Worm (Caenorhabditis elegans): ENCODE measurements around the gene F35C11.7.

Gene F35C11.7

DNA sequence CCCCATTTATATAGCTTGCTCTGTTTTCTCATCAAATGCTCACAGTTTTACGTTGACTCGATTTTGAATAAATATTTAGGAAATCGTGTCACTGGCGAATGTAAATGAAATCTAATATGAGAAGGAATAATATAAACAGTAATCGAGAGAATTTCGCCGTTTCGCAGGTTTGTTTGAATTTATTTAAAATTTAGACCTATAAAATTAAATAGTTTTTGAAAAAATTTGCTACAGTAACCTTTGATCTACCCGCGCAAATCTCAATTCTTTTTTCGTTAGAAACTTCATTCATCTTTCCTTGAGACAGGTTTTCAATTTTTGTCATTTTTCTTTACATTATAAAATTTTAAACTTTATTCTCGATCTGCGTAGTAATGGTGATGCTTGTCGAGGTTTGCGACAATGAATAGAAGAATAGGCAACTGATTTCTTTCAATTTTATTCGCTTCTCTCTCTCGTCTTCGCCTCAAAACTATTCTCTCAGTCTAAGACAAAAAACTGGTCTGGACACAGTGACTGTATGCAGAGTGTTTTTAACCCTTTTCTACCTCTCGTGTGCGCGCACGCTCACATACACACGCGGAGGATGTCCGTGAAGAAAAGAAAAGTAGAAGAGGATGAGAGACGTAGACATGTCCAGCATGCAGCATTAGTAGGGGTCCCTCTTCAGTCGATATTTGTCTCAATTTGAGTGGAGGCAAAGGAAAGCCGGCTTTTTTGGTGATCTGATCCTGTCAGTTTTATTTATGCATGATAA is 33.6 kb upstream of the F35C11.7 start, which contains the start of gene dab-1:
TSS of gene dab-1 (plus strand) at position 78 of the 757 bp plus-strand sequence.
- no peak for TF ChIP-seq F13C5.2 (tag; optimal IDR thresholded peaks at IDR 0.05)
- TF ChIP-seq ama-1 (optimal IDR thresholded peaks at IDR 0.05): peak; percentile 80
- 0 out of 2 replicates have a peak, but pooled peaks have one; percentile 34 for TF ChIP-seq flt-1 (GFP tag; IDR thresholded peaks at IDR 0.05)
- TF ChIP-seq hmg-4 (GFP tag; optimal IDR thresholded peaks at IDR 0.05): peak; percentile 61
- TF ChIP-seq aly-1 (tag; optimal IDR thresholded peaks at IDR 0.05): no peak
- TF ChIP-seq pes-1 (GFP tag; IDR thresholded peaks at IDR 0.05): no peak
- no peak for TF ChIP-seq tbx-37 (GFP tag; conservative IDR thresholded peaks at IDR 0.05)
- 0 out of 2 replicates have a peak, but pooled peaks have one; percentile 55 for TF ChIP-seq sea-1 (GFP tag; conservative IDR thresholded peaks at IDR 0.05)

DNA sequence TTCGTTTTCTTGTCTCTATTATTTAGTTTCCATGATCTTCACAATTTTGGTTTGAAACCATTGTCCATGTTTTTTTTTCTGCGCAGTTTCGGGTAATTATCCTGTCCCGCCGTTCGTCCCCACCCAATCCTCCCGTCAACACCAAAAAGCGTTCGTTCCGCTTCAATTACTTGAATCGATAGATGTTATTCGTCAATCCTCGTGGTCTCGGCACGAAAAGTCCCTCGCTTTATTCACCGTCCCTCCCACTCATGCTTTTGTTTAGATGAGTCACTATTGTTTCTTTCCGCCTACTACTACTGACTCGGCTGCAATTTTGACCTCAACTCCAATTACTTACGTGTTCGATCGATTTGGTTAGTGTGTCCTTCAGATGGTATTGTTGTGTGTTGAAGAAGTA is 32.7 kb upstream of the F35C11.7 start:
- TF ChIP-seq hmg-4 (GFP tag; optimal IDR thresholded peaks at IDR 0.05) (peak; percentile 16), ets-7 (tag; optimal IDR thresholded peaks at IDR 0.05) (no peak)

DNA sequence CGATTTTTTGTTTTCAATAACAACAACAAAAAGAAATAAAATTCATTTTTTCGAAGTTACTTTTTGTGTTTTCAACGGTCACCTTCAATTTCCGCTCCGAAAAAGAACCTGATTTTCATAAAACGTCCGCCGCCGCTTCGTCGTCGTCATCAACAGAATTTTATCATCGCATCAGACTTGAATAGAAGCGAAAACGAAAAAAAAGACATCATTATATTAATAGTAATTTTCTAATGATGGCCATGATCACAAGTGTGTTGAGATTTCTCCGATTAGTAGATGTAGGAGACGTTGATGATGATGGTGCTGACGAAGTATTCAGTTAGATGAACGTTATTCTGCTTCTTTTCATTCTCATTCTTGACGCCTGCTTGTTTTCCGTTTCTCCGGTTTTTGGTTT is 32.2 kb upstream of the F35C11.7 start:
- TF ChIP-seq tbx-11 (GFP tag; IDR thresholded peaks at IDR 0.05) (no peak), scrt-1 (GFP tag; IDR thresholded peaks at IDR 0.05) (no peak), B0310.2 (tag; optimal IDR thresholded peaks at IDR 0.05) (no peak), flt-1 (GFP tag; IDR thresholded peaks at IDR 0.05) (no peak), tra-4 (tag; optimal IDR thresholded peaks at IDR 0.05) (no peak), sea-1 (GFP tag; conservative IDR thresholded peaks at IDR 0.05) (no peak), hnd-1 (tag; optimal IDR thresholded peaks at IDR 0.05) (no peak), ama-1 (optimal IDR thresholded peaks at IDR 0.05) (no peak), ceh-13 (GFP tag; optimal IDR thresholded peaks at IDR 0.05) (no peak), pes-1 (GFP tag; IDR thresholded peaks at IDR 0.05) (no peak)

DNA sequence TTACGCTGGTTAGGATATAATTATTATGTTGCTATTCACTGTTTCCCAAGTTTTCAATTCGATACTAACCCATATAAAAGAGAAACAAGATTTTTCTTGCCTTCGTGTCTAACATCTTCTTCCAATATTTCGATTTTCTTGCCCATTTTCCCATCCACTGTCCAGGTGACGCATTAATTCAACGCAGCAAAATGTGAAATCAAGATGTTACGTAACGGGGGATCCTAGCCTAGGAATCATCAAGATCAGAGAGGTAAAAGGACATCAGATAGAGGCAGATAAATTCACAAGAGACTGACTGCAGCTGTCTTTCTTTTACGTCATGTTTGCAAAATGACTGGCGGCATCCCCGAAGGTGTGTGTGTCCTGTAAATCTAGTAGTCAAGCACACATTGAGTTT is 31.5 kb upstream of the F35C11.7 start:
- TF ChIP-seq pes-1 (GFP tag; IDR thresholded peaks at IDR 0.05) (no peak), aly-1 (tag; optimal IDR thresholded peaks at IDR 0.05) (no peak), hmbx-1 (tag; optimal IDR thresholded peaks at IDR 0.05) (no peak), ets-7 (tag; optimal IDR thresholded peaks at IDR 0.05) (no peak), tra-4 (tag; optimal IDR thresholded peaks at IDR 0.05) (no peak), ceh-13 (GFP tag; optimal IDR thresholded peaks at IDR 0.05) (no peak), hmg-4 (GFP tag; optimal IDR thresholded peaks at IDR 0.05) (no peak), B0310.2 (tag; optimal IDR thresholded peaks at IDR 0.05) (no peak), tbx-37 (GFP tag; conservative IDR thresholded peaks at IDR 0.05) (no peak)

DNA sequence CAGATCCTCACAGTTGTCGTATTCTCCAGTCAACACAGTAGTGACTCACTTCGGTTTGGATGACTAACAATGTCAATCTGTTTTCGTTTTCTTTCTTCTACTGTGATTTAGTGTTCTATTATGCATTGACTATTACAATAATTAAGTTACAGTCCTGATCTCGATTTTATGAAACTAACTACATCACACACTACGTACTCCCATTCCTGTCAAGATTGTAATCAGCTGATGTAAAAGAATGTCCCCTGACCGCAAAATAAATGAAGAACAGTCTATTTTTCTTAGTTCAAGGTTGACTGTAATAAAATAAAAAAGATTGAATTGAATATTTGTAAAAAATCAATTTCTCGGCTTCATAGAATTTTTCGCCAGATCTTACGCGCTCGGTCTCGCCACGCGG is 30.8 kb upstream of the F35C11.7 start:
- TF ChIP-seq scrt-1 (GFP tag; IDR thresholded peaks at IDR 0.05) (no peak), hmbx-1 (tag; optimal IDR thresholded peaks at IDR 0.05) (no peak), tbx-11 (GFP tag; IDR thresholded peaks at IDR 0.05) (no peak), B0310.2 (tag; optimal IDR thresholded peaks at IDR 0.05) (no peak), ama-1 (optimal IDR thresholded peaks at IDR 0.05) (no peak), ceh-13 (GFP tag; optimal IDR thresholded peaks at IDR 0.05) (no peak), F13C5.2 (tag; optimal IDR thresholded peaks at IDR 0.05) (no peak), flt-1 (GFP tag; IDR thresholded peaks at IDR 0.05) (no peak), sea-1 (GFP tag; conservative IDR thresholded peaks at IDR 0.05) (no peak), ceh-36 (tag; optimal IDR thresholded peaks at IDR 0.05) (no peak)

DNA sequence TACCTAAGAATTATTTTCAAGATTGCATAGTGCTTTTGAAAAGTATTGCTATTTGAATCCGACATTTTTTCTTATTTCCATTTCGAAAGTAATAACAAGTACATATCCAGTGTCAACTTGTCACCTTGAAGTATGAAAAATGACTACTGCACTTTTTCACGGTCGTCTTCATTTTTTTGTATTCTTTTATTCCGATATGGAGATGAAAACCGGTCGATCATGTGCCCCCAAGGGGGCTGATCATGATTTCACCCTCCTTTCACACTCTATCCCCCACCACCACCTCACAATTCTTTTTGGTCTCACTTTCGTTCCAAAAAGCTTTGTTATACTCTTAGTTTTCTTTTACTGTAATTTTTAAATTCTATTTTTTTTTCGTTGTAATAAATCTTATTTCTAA is 30.2 kb upstream of the F35C11.7 start:
- TF ChIP-seq aly-1 (tag; optimal IDR thresholded peaks at IDR 0.05) (no peak), tra-4 (tag; optimal IDR thresholded peaks at IDR 0.05) (no peak), ama-1 (optimal IDR thresholded peaks at IDR 0.05) (no peak), F13C5.2 (tag; optimal IDR thresholded peaks at IDR 0.05) (no peak), pes-1 (GFP tag; IDR thresholded peaks at IDR 0.05) (no peak)

DNA sequence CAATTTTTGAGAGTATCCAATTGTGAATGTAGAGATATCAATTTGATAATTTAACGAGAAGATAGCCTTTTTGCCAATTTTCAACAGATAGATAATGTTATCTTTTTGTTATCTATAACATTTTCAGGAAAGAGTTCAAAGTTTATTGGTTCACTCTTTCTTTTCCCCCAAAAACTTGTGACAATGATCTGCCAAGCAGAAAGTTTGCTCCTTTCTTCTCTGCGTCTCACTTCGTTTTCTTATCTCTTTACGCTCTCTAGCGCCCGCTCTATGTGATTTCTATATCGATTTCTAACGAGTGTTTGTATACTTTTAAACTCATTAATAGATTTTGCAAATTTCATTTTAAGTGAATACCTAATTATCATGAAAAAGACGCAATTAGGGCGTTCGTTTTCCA is 29.6 kb upstream of the F35C11.7 start:
- TF ChIP-seq F13C5.2 (tag; optimal IDR thresholded peaks at IDR 0.05): no peak
- TF ChIP-seq scrt-1 (GFP tag; IDR thresholded peaks at IDR 0.05): no peak
- no peak for TF ChIP-seq hnd-1 (tag; optimal IDR thresholded peaks at IDR 0.05)
- no peak for TF ChIP-seq tra-4 (tag; optimal IDR thresholded peaks at IDR 0.05)
- no peak for TF ChIP-seq ama-1 (optimal IDR thresholded peaks at IDR 0.05)
- no peak for TF ChIP-seq hmg-4 (GFP tag; optimal IDR thresholded peaks at IDR 0.05)
- TF ChIP-seq hmbx-1 (tag; optimal IDR thresholded peaks at IDR 0.05): no peak
- TF ChIP-seq aly-1 (tag; optimal IDR thresholded peaks at IDR 0.05): no peak
- TF ChIP-seq B0310.2 (tag; optimal IDR thresholded peaks at IDR 0.05): no peak
- TF ChIP-seq ceh-36 (tag; optimal IDR thresholded peaks at IDR 0.05): no peak
- TF ChIP-seq ets-7 (tag; optimal IDR thresholded peaks at IDR 0.05): no peak
- no peak for TF ChIP-seq sea-1 (GFP tag; conservative IDR thresholded peaks at IDR 0.05)
- no peak for TF ChIP-seq ceh-13 (GFP tag; optimal IDR thresholded peaks at IDR 0.05)
- no peak for TF ChIP-seq tbx-37 (GFP tag; conservative IDR thresholded peaks at IDR 0.05)
- TF ChIP-seq tbx-11 (GFP tag; IDR thresholded peaks at IDR 0.05): no peak
- no peak for TF ChIP-seq flt-1 (GFP tag; IDR thresholded peaks at IDR 0.05)
- TF ChIP-seq pes-1 (GFP tag; IDR thresholded peaks at IDR 0.05): no peak

DNA sequence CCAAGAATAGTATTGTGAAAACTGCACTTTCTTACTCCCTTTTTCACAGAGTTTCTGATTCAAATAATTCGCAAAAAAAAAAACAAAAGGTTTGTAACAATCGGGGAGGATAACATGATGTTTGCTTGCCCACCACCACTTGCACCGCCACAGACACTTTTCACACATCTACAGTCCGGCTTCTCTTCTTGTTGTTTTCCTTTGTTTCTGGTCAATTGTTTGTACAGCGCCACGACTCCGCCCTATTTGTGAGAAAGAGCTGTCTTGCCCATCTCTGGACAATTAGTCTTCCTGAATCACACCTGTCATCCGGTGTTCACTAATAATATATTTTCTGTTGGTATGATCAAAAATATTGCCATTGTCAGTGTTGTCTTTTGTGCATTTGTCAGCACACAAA is 25.1 kb upstream of the F35C11.7 start, which contains the start of gene M110.9:
TSS of gene M110.9 (plus strand) at position 301 of the 400 bp plus-strand sequence.
- TF ChIP-seq sea-1 (GFP tag; conservative IDR thresholded peaks at IDR 0.05) (no peak), pes-1 (GFP tag; IDR thresholded peaks at IDR 0.05) (no peak), hnd-1 (tag; optimal IDR thresholded peaks at IDR 0.05) (no peak), flt-1 (GFP tag; IDR thresholded peaks at IDR 0.05) (no peak), scrt-1 (GFP tag; IDR thresholded peaks at IDR 0.05) (no peak), tbx-37 (GFP tag; conservative IDR thresholded peaks at IDR 0.05) (no peak), tbx-11 (GFP tag; IDR thresholded peaks at IDR 0.05) (no peak), B0310.2 (tag; optimal IDR thresholded peaks at IDR 0.05) (no peak), hmbx-1 (tag; optimal IDR thresholded peaks at IDR 0.05) (no peak), tra-4 (tag; optimal IDR thresholded peaks at IDR 0.05) (no peak), F13C5.2 (tag; optimal IDR thresholded peaks at IDR 0.05) (no peak), ets-7 (tag; optimal IDR thresholded peaks at IDR 0.05) (no peak), ceh-13 (GFP tag; optimal IDR thresholded peaks at IDR 0.05) (no peak)
